Fruit fly (Drosophila melanogaster): ENCODE measurements around the gene Prp39.

- TF ChIP-seq Sin3A (optimal IDR thresholded peaks at IDR 0.05) (no peak), insv (optimal IDR thresholded peaks at IDR 0.05) (no peak), Myc (optimal IDR thresholded peaks at IDR 0.05) (no peak), psq (optimal IDR thresholded peaks at IDR 0.05) (no peak), ttk (optimal IDR thresholded peaks at IDR 0.05) (no peak)
Measured at dm6 chr3R:28827222-28827621, 15.3 kb downstream of the Prp39 start.
